Worm (Caenorhabditis elegans) whole organism, late embryonic: ENCODE results near the gene Y47D3B.12.

Source experiments
- C08G9.2 ChIP-seq: sonication (generic microtip); optimal IDR thresholded peaks from 2 replicates; lab custom pipeline; 2016; ENCODE audit warnings: mild to moderate bottlenecking, missing genetic modification characterization, moderate library complexity, missing compliant biosample characterization
- C38D4.7 ChIP-seq: fragments of 200-800 bp; sonication (Bioruptor generic); optimal IDR thresholded peaks from 2 replicates; lab custom pipeline; 2018; ENCODE audit warnings: mild to moderate bottlenecking, missing genetic modification characterization, moderate library complexity, missing compliant biosample characterization
- F13H6.1 ChIP-seq: sonication (generic microtip); optimal IDR thresholded peaks from 2 replicates; lab custom pipeline; 2016; ENCODE audit warnings: missing genetic modification characterization, missing compliant biosample characterization
- K02D7.2 ChIP-seq: sonication (generic microtip); optimal IDR thresholded peaks from 2 replicates; lab custom pipeline; 2017; ENCODE audit warnings: mild to moderate bottlenecking, missing genetic modification characterization, missing compliant biosample characterization
- T23F11.4 ChIP-seq: fragments of 200-800 bp; sonication (Bioruptor generic); optimal IDR thresholded peaks from 2 replicates; lab custom pipeline; 2018; ENCODE audit warnings: mild to moderate bottlenecking, missing genetic modification characterization, missing compliant biosample characterization
- Y22D7AL.16 ChIP-seq: sonication (generic microtip); optimal IDR thresholded peaks from 2 replicates; lab custom pipeline; 2016; ENCODE audit warnings: missing genetic modification characterization, missing compliant biosample characterization
- ahr-1 ChIP-seq: sonication (generic microtip); optimal IDR thresholded peaks from 2 replicates; lab custom pipeline; 2016; ENCODE audit warnings: missing genetic modification characterization, missing compliant biosample characterization
- ama-1 ChIP-seq: fragments of 150-350 bp; optimal IDR thresholded peaks from 2 replicates; lab custom pipeline; 2014
- ceh-2 ChIP-seq: sonication (generic microtip); optimal IDR thresholded peaks from 2 replicates; lab custom pipeline; 2016; ENCODE audit warnings: missing genotype, missing genetic modification characterization, missing compliant biosample characterization
- ceh-24 ChIP-seq: sonication (generic microtip); optimal IDR thresholded peaks from 2 replicates; lab custom pipeline; 2016; ENCODE audit warnings: mild to moderate bottlenecking, missing genetic modification characterization, missing compliant biosample characterization
- ceh-31 ChIP-seq: sonication (generic microtip); optimal IDR thresholded peaks from 2 replicates; lab custom pipeline; 2016; ENCODE audit warnings: missing genetic modification characterization, missing compliant biosample characterization
- ceh-34 ChIP-seq: sonication (generic microtip); optimal IDR thresholded peaks from 2 replicates; lab custom pipeline; 2016; ENCODE audit warnings: mild to moderate bottlenecking, missing genetic modification characterization, missing compliant biosample characterization
- ceh-45 ChIP-seq: fragments of 200-800 bp; sonication (Bioruptor generic); IDR thresholded peaks from 2 replicates; pipeline ENCODE4 v1.3.6; 2022; ENCODE audit warnings: missing genetic modification reagents, missing genetic modification characterization, missing compliant biosample characterization
- ceh-6 ChIP-seq: fragments of 200-800 bp; sonication (Bioruptor generic); optimal IDR thresholded peaks from 2 replicates; lab custom pipeline; 2018; ENCODE audit warnings: mild to moderate bottlenecking, missing genetic modification characterization, missing compliant biosample characterization
- ceh-9 ChIP-seq: sonication (generic microtip); optimal IDR thresholded peaks from 2 replicates; lab custom pipeline; 2016; ENCODE audit warnings: mild to moderate bottlenecking, missing genetic modification characterization, inconsistent platforms, missing compliant biosample characterization
- dve-1 ChIP-seq: sonication (generic microtip); optimal IDR thresholded peaks from 2 replicates; lab custom pipeline; 2017; ENCODE audit warnings: antibody characterized with exemption, mild to moderate bottlenecking, missing genetic modification characterization, missing compliant biosample characterization
- elt-2 ChIP-seq: sonication (generic microtip); optimal IDR thresholded peaks from 2 replicates; lab custom pipeline; 2016; ENCODE audit warnings: missing genetic modification reagents, missing genetic modification characterization, missing compliant biosample characterization
- elt-4 ChIP-seq: sonication (generic microtip); optimal IDR thresholded peaks from 2 replicates; lab custom pipeline; 2016; ENCODE audit warnings: missing genetic modification characterization, missing compliant biosample characterization
- ets-4 ChIP-seq: sonication (generic microtip); optimal IDR thresholded peaks from 2 replicates; lab custom pipeline; 2016; ENCODE audit warnings: missing genetic modification characterization, missing compliant biosample characterization
- eyg-1 ChIP-seq: sonication (generic microtip); optimal IDR thresholded peaks from 2 replicates; lab custom pipeline; 2016; ENCODE audit warnings: missing genotype, missing genetic modification characterization, missing compliant biosample characterization
- fax-1 ChIP-seq: sonication (generic microtip); optimal IDR thresholded peaks from 2 replicates; lab custom pipeline; 2016; ENCODE audit warnings: missing genotype, missing genetic modification characterization, missing compliant biosample characterization
- fkh-10 ChIP-seq: fragments of 150-350 bp; optimal IDR thresholded peaks from 2 replicates; lab custom pipeline; 2014; ENCODE audit warnings: missing biosample characterization, missing genetic modification reagents, missing genetic modification characterization
- gmeb-2 ChIP-seq: sonication (generic microtip); optimal IDR thresholded peaks from 2 replicates; lab custom pipeline; 2016; ENCODE audit warnings: missing genetic modification characterization, inconsistent platforms, missing compliant biosample characterization
- hlh-15 ChIP-seq: sonication (generic microtip); optimal IDR thresholded peaks from 2 replicates; lab custom pipeline; 2016; ENCODE audit warnings: missing genetic modification characterization, missing compliant biosample characterization
- hlh-8 ChIP-seq: sonication (generic microtip); optimal IDR thresholded peaks from 2 replicates; lab custom pipeline; 2016; ENCODE audit warnings: missing genotype, missing genetic modification characterization, missing compliant biosample characterization
- lim-6 ChIP-seq: sonication (generic microtip); optimal IDR thresholded peaks from 2 replicates; lab custom pipeline; 2016; ENCODE audit warnings: missing genetic modification characterization, missing compliant biosample characterization
- madf-2 ChIP-seq: sonication (generic microtip); optimal IDR thresholded peaks from 2 replicates; lab custom pipeline; 2017; ENCODE audit warnings: missing genetic modification characterization, missing compliant biosample characterization
- nfya-1 ChIP-seq: sonication (generic microtip); optimal IDR thresholded peaks from 2 replicates; lab custom pipeline; 2017; ENCODE audit warnings: missing genetic modification characterization, mild to moderate bottlenecking, missing compliant biosample characterization, antibody characterized with exemption, moderate library complexity
- nhr-232 ChIP-seq: sonication (generic microtip); optimal IDR thresholded peaks from 2 replicates; lab custom pipeline; 2016; ENCODE audit warnings: missing genetic modification characterization, missing compliant biosample characterization
- pat-9 ChIP-seq: fragments of 200-800 bp; sonication (Bioruptor generic); optimal IDR thresholded peaks from 2 replicates; lab custom pipeline; 2018; ENCODE audit warnings: mild to moderate bottlenecking, missing genetic modification characterization, moderate library complexity, missing compliant biosample characterization
- pros-1 ChIP-seq: fragments of 150-350 bp; optimal IDR thresholded peaks from 2 replicates; lab custom pipeline; 2014; ENCODE audit warnings: missing biosample characterization, missing genetic modification reagents, missing genetic modification characterization
- sox-2 ChIP-seq: fragments of 200-800 bp; sonication (Bioruptor generic); IDR thresholded peaks from 2 replicates; pipeline ENCODE4 v1.3.6; 2022; ENCODE audit warnings: missing genetic modification reagents, missing genetic modification characterization, missing compliant biosample characterization
- sox-4 ChIP-seq: sonication (generic microtip); optimal IDR thresholded peaks from 2 replicates; lab custom pipeline; 2017; ENCODE audit warnings: mild to moderate bottlenecking, missing genetic modification characterization, inconsistent platforms, missing compliant biosample characterization
- syd-9 ChIP-seq: sonication (generic microtip); optimal IDR thresholded peaks from 2 replicates; lab custom pipeline; 2016; ENCODE audit warnings: mild to moderate bottlenecking, missing genetic modification characterization, moderate library complexity, missing compliant biosample characterization
- tbx-2 ChIP-seq: sonication (generic microtip); optimal IDR thresholded peaks from 2 replicates; lab custom pipeline; 2016; ENCODE audit warnings: missing genetic modification characterization, missing compliant biosample characterization
- tbx-7 ChIP-seq: sonication (generic microtip); optimal IDR thresholded peaks from 2 replicates; lab custom pipeline; 2016; ENCODE audit warnings: missing genotype, missing genetic modification characterization, missing compliant biosample characterization
- unc-3 ChIP-seq, 2 experiments: fragments of 200-800 bp in 1 of 2; sonication (Bioruptor generic) in 1 of 2; sonication (generic microtip) in 1 of 2; conservative IDR thresholded peaks in 1 of 2; optimal IDR thresholded peaks in 1 of 2; 2 replicates each; pipeline versions ENCODE4 v1.3.6 to Lab custom; 2016 to 2022; ENCODE audit warnings: missing compliant biosample characterization in 2 of 2, missing genetic modification characterization in 2 of 2, missing genetic modification reagents in 1 of 2
- unc-42 ChIP-seq: sonication (generic microtip); optimal IDR thresholded peaks from 2 replicates; lab custom pipeline; 2016; ENCODE audit warnings: missing genotype, missing genetic modification characterization, missing compliant biosample characterization
- unc-55 ChIP-seq: sonication (generic microtip); optimal IDR thresholded peaks from 2 replicates; lab custom pipeline; 2017; ENCODE audit warnings: missing biosample characterization, missing genetic modification reagents, missing genetic modification characterization

Gene Y47D3B.12

ce11 chrIII:11419551-11419950 is 16.7 kb downstream of the Y47D3B.12 start:
- peak; percentile 69 for TF ChIP-seq dve-1
- no peak for TF ChIP-seq unc-3 (GFP tag; conservative IDR thresholded peaks at IDR 0.05; lab: Robert Waterston, UW)
- TF ChIP-seq unc-3 (tag; optimal IDR thresholded peaks at IDR 0.05; lab: Kevin White, UChicago): no peak
- TF ChIP-seq T23F11.4 (GFP tag; lab: Kevin White, UChicago): no peak
- no peak for TF ChIP-seq gmeb-2 (tag; lab: Kevin White, UChicago)
- TF ChIP-seq ceh-31 (tag; lab: Kevin White, UChicago): no peak

ce11 chrIII:11424815-11425214 is 22.0 kb downstream of the Y47D3B.12 start:
- no peak for TF ChIP-seq unc-55 (GFP tag; lab: Kevin White, UChicago)
- no peak for TF ChIP-seq lim-6 (tag; lab: Kevin White, UChicago)
- TF ChIP-seq dve-1: peak; percentile 54
- TF ChIP-seq unc-42 (tag; lab: Kevin White, UChicago): no peak
- no peak for TF ChIP-seq syd-9 (tag; lab: Kevin White, UChicago)
- TF ChIP-seq, all 69 proteins: peak for 1

ce11 chrIII:11426906-11427305 is 24.1 kb downstream of the Y47D3B.12 start, which contains the start of gene idpc-1:
Gene idpc-1 (plus strand): TSS chrIII:11427206.
- no peak for TF ChIP-seq nfya-1 (tag; lab: Kevin White, UChicago)
- no peak for TF ChIP-seq ceh-24 (tag; lab: Kevin White, UChicago)
- no peak for TF ChIP-seq ama-1 (lab: Kevin White, UChicago)
- no peak for TF ChIP-seq pat-9 (tag; lab: Kevin White, UChicago)
- TF ChIP-seq sox-4 (tag; lab: Kevin White, UChicago): no peak
- no peak for TF ChIP-seq ets-4 (tag; lab: Kevin White, UChicago)
- TF ChIP-seq eyg-1 (tag; lab: Kevin White, UChicago): no peak
- TF ChIP-seq K02D7.2 (tag; lab: Kevin White, UChicago): no peak
- no peak for TF ChIP-seq Y22D7AL.16 (tag; lab: Kevin White, UChicago)

ce11 chrIII:11427548-11428152 is 24.8 kb downstream of the Y47D3B.12 start:
- TF ChIP-seq ceh-9 (tag; lab: Kevin White, UChicago) (peak; percentile 36), C08G9.2 (tag; lab: Kevin White, UChicago) (peak; percentile 8), tbx-2 (tag; lab: Kevin White, UChicago) (no peak), pat-9 (tag; lab: Kevin White, UChicago) (no peak), ceh-6 (peak; percentile 35), F13H6.1 (tag; lab: Kevin White, UChicago) (peak; percentile 11), tbx-7 (tag; lab: Kevin White, UChicago) (no peak)

- peak; percentile 32; the same call in 1 of the 2 replicates for TF ChIP-seq ceh-45
Measured at ce11 chrIII:11434864-11435263, 32.0 kb downstream of the Y47D3B.12 start.

- TF ChIP-seq madf-2 (tag; lab: Kevin White, UChicago): no peak
- TF ChIP-seq gmeb-2 (tag; lab: Kevin White, UChicago): no peak
- no peak for TF ChIP-seq F13H6.1 (tag; lab: Kevin White, UChicago)
- TF ChIP-seq elt-2 (tag; lab: Kevin White, UChicago): peak; percentile 44
Measured at ce11 chrIII:11442556-11442955, 39.7 kb downstream of the Y47D3B.12 start, which contains the start of gene sbp-1. Gene sbp-1 (minus strand): TSS chrIII:11442566.

- TF ChIP-seq ahr-1 (tag; lab: Kevin White, UChicago) (no peak), ama-1 (lab: Kevin White, UChicago) (no peak), hlh-15 (tag; lab: Kevin White, UChicago) (no peak), pros-1 (tag; lab: Kevin White, UChicago) (no peak), T23F11.4 (GFP tag; lab: Kevin White, UChicago) (no peak), fkh-10 (GFP tag; lab: Kevin White, UChicago) (no peak), hlh-8 (tag; lab: Kevin White, UChicago) (no peak), C38D4.7 (GFP tag; lab: Kevin White, UChicago) (no peak), sox-2 (no peak), fax-1 (tag; lab: Kevin White, UChicago) (no peak), elt-4 (tag; lab: Kevin White, UChicago) (no peak), ceh-34 (tag; lab: Kevin White, UChicago) (no peak), sox-4 (tag; lab: Kevin White, UChicago) (no peak), ceh-9 (tag; lab: Kevin White, UChicago) (no peak), ceh-2 (tag; lab: Kevin White, UChicago) (no peak), nhr-232 (tag; lab: Kevin White, UChicago) (no peak)
Measured at ce11 chrIII:11443408-11443994, 40.7 kb downstream of the Y47D3B.12 start.
